Worm (Caenorhabditis elegans): Measurements from ENCODE around the gene C26E6.12.

- TF ChIP-seq flt-1 (GFP tag; IDR thresholded peaks at IDR 0.05) (no peak), klf-2 (GFP tag; conservative IDR thresholded peaks at IDR 0.05) (no peak), T22C8.4 (GFP tag; IDR thresholded peaks at IDR 0.05) (no peak), cog-1 (tag; optimal IDR thresholded peaks at IDR 0.05) (no peak), med-1 (GFP tag; optimal IDR thresholded peaks at IDR 0.05; ENCODE audit: insufficient read depth) (no peak), ref-1 (GFP tag; conservative IDR thresholded peaks at IDR 0.05) (no peak), tab-1 (GFP tag; IDR thresholded peaks at IDR 0.05) (no peak), ztf-29 (GFP tag; IDR thresholded peaks at IDR 0.05) (no peak), ztf-23 (GFP tag; IDR thresholded peaks at IDR 0.05) (no peak)
Observed at ce11 chrIII:4910956-4911355, 21.1 kb downstream of the C26E6.12 start, which contains the start of gene F26F4.2.

Data from whole organism, midembryonic.